Worm (Caenorhabditis elegans): ENCODE measurements around the gene D2062.5.
"Not testable (repeated sequence)": the region's sequence is repeated elsewhere in the genome, so short reads cannot be mapped to it uniquely, and the experiment has no call there.

Gene D2062.5

DNA sequence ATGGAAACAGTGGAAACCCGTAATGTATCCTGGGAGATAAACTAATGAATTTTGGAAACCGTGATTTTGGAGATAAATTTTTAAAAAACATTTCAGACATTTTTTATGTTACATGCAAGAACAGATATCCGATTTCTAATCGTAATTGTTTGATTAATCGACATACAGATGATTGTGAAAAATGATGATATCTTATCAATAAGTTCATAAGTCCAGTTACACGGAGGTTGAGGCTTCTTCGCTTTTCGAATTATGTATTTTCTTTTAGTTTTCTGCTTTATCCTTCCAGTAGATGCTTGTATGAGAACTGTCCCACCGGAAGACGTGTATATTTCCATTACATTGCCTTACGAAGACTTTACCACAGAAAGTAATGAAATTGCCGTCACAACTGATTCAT lies 43.0 kb downstream of the D2062.5 start, which contains the start of gene F22E5.22:
TSS of gene F22E5.22 (plus strand) at position 301 of the 400 bp plus-strand sequence.
- TF ChIP-seq tbx-11 (GFP tag; IDR thresholded peaks at IDR 0.05) = no peak
- TF ChIP-seq hnd-1 (tag; optimal IDR thresholded peaks at IDR 0.05) = no peak
- TF ChIP-seq pes-1 (GFP tag; IDR thresholded peaks at IDR 0.05) = no peak
- no peak for TF ChIP-seq aly-1 (tag; optimal IDR thresholded peaks at IDR 0.05)
- no peak for TF ChIP-seq hmbx-1 (tag; optimal IDR thresholded peaks at IDR 0.05)
- TF ChIP-seq ets-7 (tag; optimal IDR thresholded peaks at IDR 0.05) = no peak
- no peak for TF ChIP-seq ceh-13 (GFP tag; optimal IDR thresholded peaks at IDR 0.05)
- TF ChIP-seq flt-1 (GFP tag; IDR thresholded peaks at IDR 0.05) = no peak

DNA sequence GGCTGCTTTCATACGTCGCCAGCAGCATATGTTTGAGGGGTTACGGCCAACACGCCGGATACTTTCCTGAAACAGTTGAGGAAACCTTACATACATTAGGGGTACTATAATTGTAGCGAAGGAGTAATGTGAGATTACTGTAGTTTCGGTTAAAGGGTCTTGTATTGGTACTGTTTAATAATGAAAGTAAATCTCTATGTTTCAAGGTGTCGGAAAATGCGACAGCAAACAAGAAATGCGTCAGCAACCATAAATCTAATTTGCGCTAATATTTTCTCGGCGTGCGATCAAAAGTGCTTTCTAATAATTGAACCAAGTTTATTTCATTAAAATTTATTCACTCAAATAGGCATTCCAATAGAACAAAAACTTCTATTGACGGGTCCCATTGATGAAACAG lies 49.7 kb downstream of the D2062.5 start, which contains the start of gene sri-57:
TSS of gene sri-57 (minus strand) at position 101 of the 400 bp plus-strand sequence.
- TF ChIP-seq sea-1 (GFP tag; conservative IDR thresholded peaks at IDR 0.05); ceh-36 (tag; optimal IDR thresholded peaks at IDR 0.05); tbx-11 (GFP tag; IDR thresholded peaks at IDR 0.05): not testable (repeated sequence)
